Worm (Caenorhabditis elegans) whole organism, L4 larva: ENCODE results near the gene F43C1.7.

ENCODE experiments used
- F37D6.2 ChIP-seq: sonication (generic microtip); optimal IDR thresholded peaks from 2 replicates; lab custom pipeline; 2016; ENCODE audit warnings: mild to moderate bottlenecking, missing genetic modification characterization, missing compliant biosample characterization
- F44E2.7 ChIP-seq: fragments of 200-800 bp; sonication (Bioruptor generic); IDR thresholded peaks from 2 replicates; pipeline ENCODE4 v2.1.2; 2022; ENCODE audit warnings: missing genetic modification characterization, missing compliant biosample characterization
- F49E8.2 ChIP-seq: sonication (generic microtip); optimal IDR thresholded peaks from 2 replicates; lab custom pipeline; 2016; ENCODE audit warnings: missing compliant biosample characterization, mild to moderate bottlenecking, missing genetic modification characterization, borderline replicate concordance
- Y105C5A.15 ChIP-seq: fragments of 200-800 bp; sonication (Bioruptor generic); IDR thresholded peaks from 2 replicates; pipeline ENCODE4 v1.3.6; 2022; ENCODE audit warnings: missing genetic modification characterization, missing compliant biosample characterization
- Y75B8A.6 ChIP-seq: fragments of 200-800 bp; sonication (Bioruptor generic); IDR thresholded peaks from 2 replicates; pipeline ENCODE4 v1.3.6; 2022; ENCODE audit warnings: missing genetic modification reagents, missing genetic modification characterization, missing compliant biosample characterization
- aha-1 ChIP-seq: fragments of 150-350 bp; peaks from one replicate; lab custom pipeline; 2014; ENCODE audit warnings: missing biosample characterization, missing genetic modification characterization
- ama-1 ChIP-seq: fragments of 150-350 bp; optimal IDR thresholded peaks from 2 replicates; lab custom pipeline; 2014; ENCODE audit warnings: inconsistent platforms, mixed read lengths
- ceh-20 ChIP-seq: fragments of 200-800 bp; sonication (Bioruptor generic); IDR thresholded peaks from 2 replicates; pipeline ENCODE4 v1.3.6; 2022; ENCODE audit warnings: missing genetic modification reagents, missing genetic modification characterization, missing compliant biosample characterization
- ceh-44 ChIP-seq: fragments of 200-800 bp; sonication (Bioruptor generic); IDR thresholded peaks from 2 replicates; pipeline ENCODE4 v1.3.6; 2022; ENCODE audit warnings: missing genetic modification reagents, missing genetic modification characterization, missing compliant biosample characterization
- ceh-62 ChIP-seq: sonication (generic microtip); optimal IDR thresholded peaks from 2 replicates; lab custom pipeline; 2017; ENCODE audit warnings: missing biosample characterization, missing genetic modification characterization
- daf-16 ChIP-seq, 3 experiments: sonication (generic microtip); optimal IDR thresholded peaks; 2 replicates each; lab custom pipeline; 2016 to 2017; ENCODE audit warnings: missing genetic modification characterization in 3 of 3, missing genetic modification reagents in 3 of 3, mild to moderate bottlenecking in 2 of 3, missing compliant biosample characterization in 2 of 3, missing biosample characterization in 1 of 3, moderate library complexity in 1 of 3
- dmd-6 ChIP-seq: fragments of 200-800 bp; sonication (Bioruptor generic); IDR thresholded peaks from 2 replicates; pipeline ENCODE4 v1.3.6; 2022; ENCODE audit warnings: missing genetic modification reagents, missing genetic modification characterization, missing compliant biosample characterization
- dpl-1 ChIP-seq: fragments of 150-350 bp; optimal IDR thresholded peaks from 2 replicates; lab custom pipeline; 2014; ENCODE audit warnings: missing biosample characterization, missing genetic modification reagents, missing genetic modification characterization
- fkh-10 ChIP-seq: fragments of 150-350 bp; optimal IDR thresholded peaks from 2 replicates; lab custom pipeline; 2014; ENCODE audit warnings: missing biosample characterization, missing genetic modification reagents, missing genetic modification characterization
- hlh-11 ChIP-seq: fragments of 200-800 bp; sonication (Bioruptor generic); optimal IDR thresholded peaks from 2 replicates; lab custom pipeline; 2018; ENCODE audit warnings: mild to moderate bottlenecking, missing genetic modification characterization, missing compliant biosample characterization
- lin-1 ChIP-seq: fragments of 200-800 bp; sonication (Bioruptor generic); IDR thresholded peaks from 2 replicates; pipeline ENCODE4 v1.3.6; 2022; ENCODE audit warnings: missing genetic modification reagents, missing genetic modification characterization, missing compliant biosample characterization
- lsy-2 ChIP-seq, 2 experiments: fragments of 150-350 bp in 1 of 2; sonication (generic microtip) in 1 of 2; optimal IDR thresholded peaks; 2 replicates each; lab custom pipeline; 2014 to 2017; ENCODE audit warnings: missing biosample characterization in 2 of 2, missing genetic modification characterization in 2 of 2
- mep-1 ChIP-seq: fragments of 150-350 bp; sonication (generic microtip); optimal IDR thresholded peaks from 3 replicates; lab custom pipeline; 2014; ENCODE audit warnings: missing biosample characterization, missing genetic modification characterization
- mes-2 ChIP-seq: sonication (generic microtip); optimal IDR thresholded peaks from 2 replicates; lab custom pipeline; 2016; ENCODE audit warnings: missing genotype, mild to moderate bottlenecking, missing genetic modification characterization, missing compliant biosample characterization; ENCODE audit not compliant: poor library complexity, severe bottlenecking
- mxl-3 ChIP-seq: fragments of 200-800 bp; sonication (Bioruptor generic); optimal IDR thresholded peaks from 2 replicates; lab custom pipeline; 2018; ENCODE audit warnings: mild to moderate bottlenecking, missing genetic modification characterization, missing compliant biosample characterization
- nhr-10 ChIP-seq: fragments of 150-350 bp; optimal IDR thresholded peaks from 2 replicates; lab custom pipeline; 2014; ENCODE audit warnings: missing biosample characterization, missing genetic modification characterization
- nhr-237 ChIP-seq: sonication (generic microtip); optimal IDR thresholded peaks from 2 replicates; lab custom pipeline; 2017; ENCODE audit warnings: missing biosample characterization, missing genetic modification characterization
- nhr-42 ChIP-seq: fragments of 200-800 bp; sonication (Bioruptor generic); IDR thresholded peaks from 2 replicates; pipeline ENCODE4 v1.3.6; 2022; ENCODE audit warnings: missing genetic modification characterization, missing compliant biosample characterization
- nhr-48 ChIP-seq: sonication (generic microtip); optimal IDR thresholded peaks from 2 replicates; lab custom pipeline; 2016; ENCODE audit warnings: mild to moderate bottlenecking, missing genetic modification characterization, missing compliant biosample characterization
- pha-4 ChIP-seq, 2 experiments: fragments of 150-350 bp in 1 of 2; fragments of 200-800 bp in 1 of 2; sonication (Bioruptor generic) in 1 of 2; IDR thresholded peaks in 1 of 2; optimal IDR thresholded peaks in 1 of 2; 2 replicates each; pipeline versions ENCODE4 v1.3.6 to Lab custom; 2014 to 2022; ENCODE audit warnings: missing genetic modification characterization in 2 of 2, missing genetic modification reagents in 2 of 2, missing biosample characterization in 1 of 2, missing compliant biosample characterization in 1 of 2
- pqm-1 ChIP-seq: sonication (generic microtip); optimal IDR thresholded peaks from 2 replicates; lab custom pipeline; 2017; ENCODE audit warnings: missing biosample characterization, missing genetic modification characterization
- saeg-2 ChIP-seq: fragments of 200-800 bp; sonication (Bioruptor generic); IDR thresholded peaks from 2 replicates; pipeline ENCODE4 v1.3.6; 2022; ENCODE audit warnings: missing genetic modification reagents, missing genetic modification characterization, missing compliant biosample characterization
- sdz-12 ChIP-seq: fragments of 200-800 bp; sonication (Bioruptor generic); optimal IDR thresholded peaks from 2 replicates; lab custom pipeline; 2018; ENCODE audit warnings: mild to moderate bottlenecking, missing genetic modification characterization, missing compliant biosample characterization
- set-16 ChIP-seq: fragments of 200-800 bp; sonication (Bioruptor generic); IDR thresholded peaks from 2 replicates; pipeline ENCODE4 v1.3.6; 2022; ENCODE audit warnings: missing genetic modification reagents, missing genetic modification characterization, missing compliant biosample characterization
- spr-1 ChIP-seq: sonication (generic microtip); optimal IDR thresholded peaks from 2 replicates; lab custom pipeline; 2016; ENCODE audit warnings: mild to moderate bottlenecking, missing genetic modification characterization, missing compliant biosample characterization
- tag-97 ChIP-seq: fragments of 200-800 bp; sonication (Bioruptor generic); IDR thresholded peaks from 2 replicates; pipeline ENCODE4 v1.3.6; 2022; ENCODE audit warnings: missing genetic modification characterization, missing compliant biosample characterization
- unc-130 ChIP-seq: sonication (generic microtip); optimal IDR thresholded peaks from 2 replicates; lab custom pipeline; 2016; ENCODE audit warnings: missing genetic modification reagents, missing genetic modification characterization, missing compliant biosample characterization
- unc-39 ChIP-seq: sonication (generic microtip); optimal IDR thresholded peaks from 2 replicates; lab custom pipeline; 2017; ENCODE audit warnings: missing biosample characterization, missing genetic modification characterization
- unc-62 ChIP-seq, 3 experiments: fragments of 150-350 bp in 1 of 3; sonication (generic microtip); optimal IDR thresholded peaks in 2 of 3; peaks in 1 of 3; 1 replicate in 1 of 3; 2 replicates in 2 of 3; lab custom pipeline; 2014 to 2017; ENCODE audit warnings: missing biosample characterization in 3 of 3, missing genetic modification characterization in 3 of 3, missing genetic modification reagents in 3 of 3, missing genotype in 1 of 3
- vab-7 ChIP-seq: fragments of 200-800 bp; sonication (Bioruptor generic); IDR thresholded peaks from 2 replicates; pipeline ENCODE4 v1.3.6; 2022; ENCODE audit warnings: missing genetic modification reagents, missing genetic modification characterization, missing compliant biosample characterization
- zip-2 ChIP-seq: fragments of 150-350 bp; optimal IDR thresholded peaks from 2 replicates; lab custom pipeline; 2014; ENCODE audit warnings: missing biosample characterization, missing genetic modification characterization

The F43C1.7 gene

DNA sequence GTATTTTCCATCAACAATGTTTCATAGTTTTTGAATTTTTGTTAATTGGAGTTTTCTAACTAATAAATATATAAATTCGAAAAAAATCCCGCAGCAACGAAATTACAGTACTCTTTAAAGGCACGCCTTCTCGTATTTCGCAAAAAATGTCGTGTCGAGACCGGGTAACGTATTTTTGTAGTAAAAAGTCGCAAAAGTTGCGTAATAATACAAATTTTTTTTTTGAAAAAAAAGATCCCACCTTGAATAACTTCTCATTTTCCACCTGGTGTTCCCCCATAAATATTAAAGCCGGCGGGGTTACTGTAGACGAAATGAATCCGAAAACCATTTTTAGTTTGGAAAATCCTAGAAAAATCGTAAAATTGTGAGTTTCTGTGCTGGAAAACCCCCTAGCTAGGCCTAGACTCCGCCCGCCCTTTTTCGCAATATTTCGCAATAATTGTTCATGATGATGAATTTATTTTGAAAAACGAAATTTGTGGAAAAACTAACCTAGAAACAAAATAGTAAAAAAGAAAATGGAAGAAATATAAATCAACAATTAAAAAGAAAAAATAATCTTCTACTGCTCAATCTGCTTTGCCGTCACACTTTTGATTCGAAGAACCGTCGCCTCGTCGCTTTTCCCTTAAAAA lies at the start of gene F43C1.7:
Gene F43C1.7 (minus strand): TSS at position 351 of the 638 bp plus-strand sequence.
- no peak for TF ChIP-seq ceh-44 (GFP tag; lab: Robert Waterston, UW)
- TF ChIP-seq aha-1 (tag; lab: Kevin White, UChicago), result no peak
- no peak for TF ChIP-seq Y75B8A.6 (GFP tag; lab: Robert Waterston, UW)
- no peak for TF ChIP-seq ceh-62 (tag; lab: Kevin White, UChicago)
- TF ChIP-seq pha-4 (GFP tag; IDR thresholded peaks at IDR 0.05; lab: Robert Waterston, UW), result no peak
- TF ChIP-seq pha-4 (tag; optimal IDR thresholded peaks at IDR 0.05; lab: Kevin White, UChicago), result no peak
- TF ChIP-seq F49E8.2 (tag; lab: Kevin White, UChicago), result no peak
- TF ChIP-seq fkh-10, result no peak
- no peak for TF ChIP-seq sdz-12 (GFP tag; lab: Kevin White, UChicago)
- TF ChIP-seq mxl-3 (GFP tag; lab: Kevin White, UChicago), result no peak
- TF ChIP-seq nhr-10 (tag; lab: Kevin White, UChicago), result no peak
- TF ChIP-seq mep-1, result no peak
- TF ChIP-seq unc-39 (tag; lab: Kevin White, UChicago), result peak; percentile 15
- TF ChIP-seq saeg-2 (GFP tag; lab: Robert Waterston, UW), result no peak
- TF ChIP-seq zip-2 (tag; lab: Kevin White, UChicago), result peak; percentile 90

DNA sequence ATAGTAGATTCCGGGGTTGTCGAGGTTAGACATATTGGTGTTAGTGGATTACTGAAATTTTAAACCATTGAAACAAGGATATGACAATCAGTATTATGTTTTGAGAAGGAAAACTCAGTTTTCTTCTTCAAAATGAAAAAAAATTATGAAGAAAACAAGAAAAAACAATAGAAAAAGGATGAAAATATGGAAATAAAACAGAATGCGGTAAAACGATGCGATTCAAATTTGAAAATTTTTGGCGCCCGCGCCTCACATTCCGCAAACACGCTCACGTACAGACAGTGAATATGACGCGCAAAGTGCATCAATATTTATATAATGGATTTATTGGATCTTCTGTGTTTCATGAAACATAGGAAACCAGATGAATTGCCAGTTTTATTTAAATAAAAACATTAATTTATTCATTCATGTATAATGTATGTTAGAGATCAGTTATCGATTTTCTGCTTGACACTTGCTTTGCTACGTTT lies 48.9 kb upstream of the F43C1.7 start, which contains the start of gene mcm-5:
Gene mcm-5 (minus strand): TSS at position 51 of the 476 bp plus-strand sequence.
- TF ChIP-seq nhr-10 (tag; lab: Kevin White, UChicago) (no peak), lsy-2 (tag; optimal IDR thresholded peaks at IDR 0.05; lab: Kevin White, UChicago) (peak in 1 of 2 experiments; percentile 56), daf-16 (GFP tag; optimal IDR thresholded peaks at IDR 0.05; lab: Kevin White, UChicago) (no peak), daf-16 (tag; optimal IDR thresholded peaks at IDR 0.05; lab: Kevin White, UChicago) (peak; percentile 19), unc-130 (GFP tag; lab: Kevin White, UChicago) (peak; percentile 28), dpl-1 (peak; percentile 86), nhr-42 (no peak), pqm-1 (tag; lab: Kevin White, UChicago) (no peak), vab-7 (GFP tag; lab: Robert Waterston, UW) (no peak), zip-2 (tag; lab: Kevin White, UChicago) (no peak), mes-2 (tag; lab: Kevin White, UChicago) (peak; percentile 62)

DNA sequence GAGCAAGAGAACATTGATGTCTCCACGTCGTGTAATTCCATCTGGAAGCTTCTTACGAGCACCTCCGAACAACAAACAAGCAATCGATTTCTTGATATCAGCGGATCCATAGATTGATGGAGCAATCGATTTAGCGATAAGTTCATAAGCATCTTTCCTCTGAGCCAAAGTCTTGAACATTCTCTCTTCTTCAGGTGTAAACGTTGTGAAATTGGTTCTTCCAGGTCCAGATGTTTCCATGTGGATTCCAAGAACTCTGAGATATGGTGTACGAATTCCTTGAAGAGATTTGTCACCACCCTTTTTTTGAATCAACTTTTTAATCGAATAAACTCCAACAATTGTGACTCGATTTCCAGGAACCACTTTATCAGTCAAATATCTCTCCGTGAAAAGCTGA lies 47.6 kb upstream of the F43C1.7 start:
- TF ChIP-seq Y105C5A.15 (GFP tag; lab: Robert Waterston, UW) (no peak), unc-130 (GFP tag; lab: Kevin White, UChicago) (no peak), lin-1 (no peak), unc-62 (GFP tag; optimal IDR thresholded peaks at IDR 0.05 in 1 of 2; lab: Kevin White, UChicago) (peak in 1 of 2 experiments; percentile 91), unc-62 (tag; optimal IDR thresholded peaks at IDR 0.05; lab: Kevin White, UChicago) (no peak)

DNA sequence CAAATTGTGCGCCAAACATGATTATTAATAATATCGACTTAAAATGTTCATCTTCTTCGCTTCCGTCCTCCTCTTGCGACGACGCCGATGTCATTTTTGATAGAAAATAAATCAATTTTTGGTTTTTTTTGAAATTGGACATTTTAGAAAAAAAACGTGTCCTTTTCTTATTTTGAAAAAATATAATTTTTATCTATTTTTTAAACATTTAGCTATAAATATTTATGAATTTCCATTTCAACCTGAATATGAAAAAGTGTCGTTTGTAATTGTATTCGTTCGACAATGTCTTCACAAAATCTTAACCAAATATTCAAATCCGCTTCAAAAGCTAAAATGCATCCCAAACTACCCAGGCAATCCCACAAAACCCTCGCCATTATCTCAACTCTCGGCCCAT lies 45.0 kb upstream of the F43C1.7 start, which contains the start of gene R10E4.3:
Gene R10E4.3 (minus strand): TSS at position 101 of the 400 bp plus-strand sequence.
- no peak for TF ChIP-seq F44E2.7
- TF ChIP-seq spr-1 (tag; lab: Kevin White, UChicago), result no peak
- TF ChIP-seq set-16 (GFP tag; lab: Robert Waterston, UW), result no peak
- no peak for TF ChIP-seq dpl-1
- no peak for TF ChIP-seq tag-97 (GFP tag; lab: Robert Waterston, UW)
- TF ChIP-seq hlh-11 (tag; lab: Kevin White, UChicago), result no peak
- no peak for TF ChIP-seq dmd-6 (GFP tag; lab: Robert Waterston, UW)
- TF ChIP-seq ceh-20, result no peak
- TF ChIP-seq ama-1 (lab: Kevin White, UChicago), result no peak
- no peak for TF ChIP-seq F37D6.2
- TF ChIP-seq nhr-48 (tag; lab: Kevin White, UChicago), result no peak
- TF ChIP-seq nhr-237, result no peak
